Worm (Caenorhabditis elegans) whole organism, late embryonic: ENCODE data around the gene rps-30.

Experiments
- C38D4.7 ChIP-seq: fragments of 200-800 bp; sonication (Bioruptor generic); optimal IDR thresholded peaks from 2 replicates; lab custom pipeline; 2018; ENCODE audit warnings: mild to moderate bottlenecking, missing genetic modification characterization, moderate library complexity, missing compliant biosample characterization
- T23F11.4 ChIP-seq: fragments of 200-800 bp; sonication (Bioruptor generic); optimal IDR thresholded peaks from 2 replicates; lab custom pipeline; 2018; ENCODE audit warnings: mild to moderate bottlenecking, missing genetic modification characterization, missing compliant biosample characterization
- elt-2 ChIP-seq: sonication (generic microtip); optimal IDR thresholded peaks from 2 replicates; lab custom pipeline; 2016; ENCODE audit warnings: missing genetic modification reagents, missing genetic modification characterization, missing compliant biosample characterization
- nfya-1 ChIP-seq: sonication (generic microtip); optimal IDR thresholded peaks from 2 replicates; lab custom pipeline; 2017; ENCODE audit warnings: missing genetic modification characterization, mild to moderate bottlenecking, missing compliant biosample characterization, antibody characterized with exemption, moderate library complexity
- pax-1 ChIP-seq: fragments of 150-350 bp; optimal IDR thresholded peaks from 2 replicates; lab custom pipeline; 2014; ENCODE audit warnings: missing biosample characterization, missing genetic modification characterization

DNA sequence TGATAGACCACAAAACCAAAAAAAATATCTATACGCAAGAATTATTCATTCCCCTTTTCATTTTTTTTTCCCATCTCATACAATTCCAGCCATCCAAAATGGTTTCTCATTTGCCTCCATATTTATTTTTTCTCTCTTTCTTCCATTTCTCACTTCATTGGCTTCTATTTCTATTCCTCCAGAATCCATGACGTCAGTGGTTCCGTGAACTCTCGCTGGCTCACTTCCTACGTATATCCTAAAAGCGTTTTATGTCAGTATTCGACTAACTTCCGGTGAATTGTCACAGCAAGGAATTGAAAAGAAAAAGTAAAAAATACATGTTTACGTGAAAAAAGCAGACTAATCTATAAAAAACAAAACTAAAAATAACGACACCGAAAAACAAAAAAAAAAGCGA lies 49.5 kb upstream of the rps-30 start:
- TF ChIP-seq C38D4.7 (no peak), elt-2 (tag; lab: Kevin White, UChicago) (no peak), nfya-1 (tag; lab: Kevin White, UChicago) (no peak), T23F11.4 (no peak), pax-1 (tag; lab: Kevin White, UChicago) (no peak)
